Fruit fly (Drosophila melanogaster): ENCODE data around the gene Las.

Gene Las

dm6 chr3L:20452813-20453682 is 20.9 kb upstream of the Las start, which contains the start of gene CG5199 (continued):
- TF ChIP-seq HLHmδ (GFP tag; optimal IDR thresholded peaks at IDR 0.05) (no peak), Hr3 (GFP tag; optimal IDR thresholded peaks at IDR 0.05) (peak; percentile 79), emc (GFP tag; optimal IDR thresholded peaks at IDR 0.05) (no peak), CG18764 (GFP tag; optimal IDR thresholded peaks at IDR 0.05) (no peak), CG32767 (GFP tag; IDR thresholded peaks at IDR 0.05) (peak; percentile 49; the same call in 1 of the 2 replicates), HmgZ (tag; optimal IDR thresholded peaks at IDR 0.05) (no peak), CG6254 (GFP tag; optimal IDR thresholded peaks at IDR 0.05) (peak; percentile 53), lilli (GFP tag; optimal IDR thresholded peaks at IDR 0.05) (peak; percentile 10), CG4328 (GFP tag; optimal IDR thresholded peaks at IDR 0.05) (peak; percentile 54), dati (GFP tag; IDR thresholded peaks at IDR 0.05) (no peak), CG12391 (tag; optimal IDR thresholded peaks at IDR 0.05) (peak; percentile 80), CG12071 (GFP tag; optimal IDR thresholded peaks at IDR 0.05) (no peak), ci (GFP tag; IDR thresholded peaks at IDR 0.05) (no peak), Optix (GFP tag; IDR thresholded peaks at IDR 0.05) (no peak), D19A (tag; optimal IDR thresholded peaks at IDR 0.05) (peak; percentile 49), Hr78 (GFP tag; optimal IDR thresholded peaks at IDR 0.05) (no peak), chinmo (GFP tag; IDR thresholded peaks at IDR 0.05; ENCODE audit: partially characterized antibody) (no peak), CG1603 (tag; optimal IDR thresholded peaks at IDR 0.05) (peak; percentile 46), CG2116 (GFP tag; optimal IDR thresholded peaks at IDR 0.05) (peak; percentile 37), ftz-f1 (GFP tag; optimal IDR thresholded peaks at IDR 0.05) (peak; percentile 37), CG7357 (GFP tag; IDR thresholded peaks at IDR 0.05) (no peak), ac (GFP tag; optimal IDR thresholded peaks at IDR 0.05) (no peak), gsb-n (tag; optimal IDR thresholded peaks at IDR 0.05) (peak; percentile 70), CG7963 (GFP tag; IDR thresholded peaks at IDR 0.05; ENCODE audit: partially characterized antibody) (peak; percentile 59; the same call in 2 of the 3 replicates), CG10147 (GFP tag; optimal IDR thresholded peaks at IDR 0.05) (no peak), bsh (GFP tag; optimal IDR thresholded peaks at IDR 0.05) (peak in 1 of 2 experiments; percentile 61), CG18599 (GFP tag; optimal IDR thresholded peaks at IDR 0.05) (peak; percentile 69), CG42726 (GFP tag; IDR thresholded peaks at IDR 0.05; ENCODE audit: partially characterized antibody) (peak; percentile 86), NK7.1 (GFP tag; optimal IDR thresholded peaks at IDR 0.05) (no peak), CG6175 (GFP tag; IDR thresholded peaks at IDR 0.05) (0 out of 3 replicates have a peak, but pooled peaks have one; percentile 51), CG4730 (GFP tag; IDR thresholded peaks at IDR 0.05) (peak; percentile 54), CG11560 (tag; IDR thresholded peaks at IDR 0.05) (peak; percentile 56; the same call in 1 of the 3 replicates), CG2199 (GFP tag; IDR thresholded peaks at IDR 0.05) (no peak), zf30C (GFP tag; optimal IDR thresholded peaks at IDR 0.05) (peak; percentile 86), PHDP (tag; optimal IDR thresholded peaks at IDR 0.05) (peak; percentile 62), CG15073 (GFP tag; optimal IDR thresholded peaks at IDR 0.05) (peak; percentile 12), CG17328 (GFP tag; IDR thresholded peaks at IDR 0.05) (no peak), CG8089 (GFP tag; optimal IDR thresholded peaks at IDR 0.05) (no peak), Dfd (GFP tag; optimal IDR thresholded peaks at IDR 0.05) (no peak), CG31224 (GFP tag; IDR thresholded peaks at IDR 0.05) (peak; percentile 42; the same call in 1 of the 2 replicates), CG3847 (GFP tag; IDR thresholded peaks at IDR 0.05) (peak; percentile 64; the same call in 1 of the 2 replicates), CG17912 (GFP tag; optimal IDR thresholded peaks at IDR 0.05) (no peak), slou (GFP tag; optimal IDR thresholded peaks at IDR 0.05) (peak; percentile 42), repo (GFP tag; optimal IDR thresholded peaks at IDR 0.05) (no peak), HLH54F (GFP tag; optimal IDR thresholded peaks at IDR 0.05) (peak; percentile 25), Nf-YB (GFP tag; optimal IDR thresholded peaks at IDR 0.05) (peak; percentile 50), sens (GFP tag) (peak; percentile 81), dimm (GFP tag; IDR thresholded peaks at IDR 0.05) (no peak)

All from whole organism, embryonic.